Fruit fly (Drosophila melanogaster) whole organism, embryonic: ENCODE results near the gene fz3.

ENCODE experiments used
- Awh ChIP-seq: fragments of 200-800 bp; sonication (Bioruptor generic); IDR thresholded peaks from 2 replicates; pipeline ENCODE4, ENCODE4 v1.3.6; 2022; ENCODE audit warnings: missing biosample characterization, missing genetic modification characterization
- C15 ChIP-seq: fragments of 200-800 bp; sonication (Bioruptor generic); IDR thresholded peaks from 3 replicates; pipeline ENCODE4 v1.3.6; 2022; ENCODE audit warnings: missing biosample characterization, missing genetic modification characterization
- CG12942 ChIP-seq: fragments of 200-800 bp; sonication (Bioruptor generic); optimal IDR thresholded peaks from 3 replicates; lab custom pipeline; 2016; ENCODE audit warnings: missing biosample characterization, missing genetic modification characterization
- CG13894 ChIP-seq: fragments of 200-800 bp; sonication (Bioruptor generic); optimal IDR thresholded peaks from 3 replicates; lab custom pipeline; 2018; ENCODE audit warnings: missing biosample characterization, mild to moderate bottlenecking, missing genetic modification characterization, moderate library complexity
- Eip74EF ChIP-seq, 2 experiments: fragments of 200-800 bp in 1 of 2; fragments of >200 bp in 1 of 2; sonication (Bioruptor generic) in 1 of 2; optimal IDR thresholded peaks; 2 replicates each; lab custom pipeline; 2017 to 2019; ENCODE audit warnings: missing biosample characterization in 2 of 2, missing genetic modification characterization in 2 of 2, mild to moderate bottlenecking in 1 of 2, moderate library complexity in 1 of 2
- PHDP ChIP-seq: fragments of 200-800 bp; sonication (Bioruptor generic); optimal IDR thresholded peaks from 3 replicates; lab custom pipeline; 2018; ENCODE audit warnings: missing biosample characterization, mild to moderate bottlenecking, missing genetic modification characterization, moderate library complexity
- br ChIP-seq: fragments of >200 bp; optimal IDR thresholded peaks from 2 replicates; lab custom pipeline; 2017
- croc ChIP-seq: fragments of 200-800 bp; sonication (Bioruptor generic); conservative IDR thresholded peaks from 3 replicates; pipeline ENCODE4 v1.3.6; 2022; ENCODE audit warnings: missing biosample characterization, missing genetic modification characterization
- crp ChIP-seq, 2 experiments: fragments of 200-800 bp; sonication (Bioruptor generic); optimal IDR thresholded peaks; 2 replicates in 1 of 2; 3 replicates in 1 of 2; lab custom pipeline; 2017; ENCODE audit warnings: missing biosample characterization in 2 of 2, missing genetic modification characterization in 2 of 2, mild to moderate bottlenecking in 1 of 2, moderate library complexity in 1 of 2
- eyg ChIP-seq: fragments of 200-800 bp; sonication (Bioruptor generic); optimal IDR thresholded peaks from 3 replicates; lab custom pipeline; 2016; ENCODE audit warnings: missing biosample characterization, missing genetic modification characterization
- hb ChIP-seq: fragments of 200-800 bp; sonication (Bioruptor generic); IDR thresholded peaks from 3 replicates; pipeline ENCODE4 v1.3.6; 2022; ENCODE audit warnings: missing biosample characterization, missing genetic modification characterization; ENCODE audit not compliant: partially characterized antibody
- sug ChIP-seq: fragments of 200-800 bp; optimal IDR thresholded peaks from 2 replicates; lab custom pipeline; 2019; ENCODE audit warnings: missing biosample characterization, mild to moderate bottlenecking, missing genetic modification characterization, moderate library complexity
- tup ChIP-seq: fragments of 200-800 bp; sonication (Bioruptor generic); optimal IDR thresholded peaks from 2 replicates; lab custom pipeline; 2016; ENCODE audit warnings: missing biosample characterization, mild to moderate bottlenecking, missing genetic modification characterization, moderate library complexity

dm6 chrX:724496-724895 is 45.2 kb upstream of the fz3 start:
- TF ChIP-seq CG13894 (tag; lab: Kevin White, UChicago), result no peak
- TF ChIP-seq eyg (GFP tag; lab: Kevin White, UChicago), result no peak
- TF ChIP-seq Awh (GFP tag; lab: Robert Waterston, UW), result no peak
- TF ChIP-seq C15 (GFP tag; lab: Robert Waterston, UW), result no peak
- no peak for TF ChIP-seq crp (GFP tag; optimal IDR thresholded peaks at IDR 0.05; lab: Kevin White, UChicago)
- TF ChIP-seq br (lab: Kevin White, UChicago), result no peak
- TF ChIP-seq PHDP (tag; lab: Kevin White, UChicago), result no peak
- TF ChIP-seq hb (GFP tag; lab: Robert Waterston, UW), result no peak
- no peak for TF ChIP-seq sug (tag; lab: Kevin White, UChicago)
- no peak for TF ChIP-seq CG12942 (GFP tag; lab: Kevin White, UChicago)
- no peak for TF ChIP-seq Eip74EF (GFP tag; optimal IDR thresholded peaks at IDR 0.05; lab: Kevin White, UChicago)
- no peak for TF ChIP-seq tup (GFP tag; lab: Kevin White, UChicago)
- no peak for TF ChIP-seq croc (GFP tag; lab: Robert Waterston, UW)
